Fruit fly (Drosophila melanogaster) whole organism, embryonic: ENCODE measurements around the gene CG32192.
A peak's percentile ranks its signal among the peaks of the same experiment; 100 is the strongest.

Experiments used
- ATbp ChIP-seq: fragments of 200-800 bp; sonication (Bioruptor generic); optimal IDR thresholded peaks from 2 replicates; lab custom pipeline; 2017; ENCODE audit warnings: missing biosample characterization, mild to moderate bottlenecking, missing genetic modification characterization, missing genetic modification reagents
- Asciz ChIP-seq: fragments of 200-800 bp; sonication (Bioruptor generic); optimal IDR thresholded peaks from 2 replicates; lab custom pipeline; 2017; ENCODE audit warnings: missing biosample characterization, mild to moderate bottlenecking, missing genetic modification characterization, missing genetic modification reagents
- Bgb ChIP-seq: fragments of 200-800 bp; sonication (Bioruptor generic); IDR thresholded peaks from 2 replicates; pipeline ENCODE4 v1.3.6; 2022; ENCODE audit warnings: missing biosample characterization, missing genetic modification characterization; ENCODE audit not compliant: partially characterized antibody
- Blimp-1 ChIP-seq: fragments of 200-800 bp; sonication (Bioruptor generic); optimal IDR thresholded peaks from 3 replicates; lab custom pipeline; 2018; ENCODE audit warnings: missing biosample characterization, missing genetic modification characterization, mild to moderate bottlenecking, moderate library complexity, missing genetic modification reagents
- CG11696 ChIP-seq: fragments of 200-800 bp; sonication (Bioruptor generic); IDR thresholded peaks from 2 replicates; pipeline ENCODE4 v1.3.6; 2022; ENCODE audit warnings: missing biosample characterization, missing genetic modification characterization
- CG12155 ChIP-seq: fragments of 200-800 bp; sonication (Bioruptor generic); optimal IDR thresholded peaks from 3 replicates; lab custom pipeline; 2016; ENCODE audit warnings: missing biosample characterization, missing genetic modification characterization
- CG12391 ChIP-seq: fragments of 200-800 bp; sonication (Bioruptor generic); optimal IDR thresholded peaks from 3 replicates; lab custom pipeline; 2018; ENCODE audit warnings: missing biosample characterization, mild to moderate bottlenecking, missing genetic modification characterization, moderate library complexity
- CG12659 ChIP-seq: fragments of 200-800 bp; sonication (Bioruptor generic); optimal IDR thresholded peaks from 3 replicates; lab custom pipeline; 2017; ENCODE audit warnings: mild to moderate bottlenecking, missing biosample characterization, missing genetic modification reagents, missing genetic modification characterization
- CG16813 ChIP-seq: fragments of 200-800 bp; sonication (Bioruptor generic); IDR thresholded peaks from 3 replicates; pipeline ENCODE4 v1.3.6; 2022; ENCODE audit warnings: missing biosample characterization, missing genetic modification characterization; ENCODE audit not compliant: partially characterized antibody
- CG17568 ChIP-seq: fragments of 200-800 bp; sonication (Bioruptor generic); optimal IDR thresholded peaks from 2 replicates; lab custom pipeline; 2018; ENCODE audit warnings: missing biosample characterization, mild to moderate bottlenecking, missing genetic modification characterization, moderate library complexity
- CG17912 ChIP-seq: fragments of 200-800 bp; sonication (Bioruptor generic); optimal IDR thresholded peaks from 2 replicates; lab custom pipeline; 2018; ENCODE audit warnings: missing biosample characterization, mild to moderate bottlenecking, missing genetic modification characterization
- CG18476 ChIP-seq: fragments of 200-800 bp; sonication (Bioruptor generic); optimal IDR thresholded peaks from 2 replicates; lab custom pipeline; 2016; ENCODE audit warnings: missing biosample characterization, mild to moderate bottlenecking, missing genetic modification characterization
- CG2678 ChIP-seq: fragments of 200-800 bp; sonication (Bioruptor generic); optimal IDR thresholded peaks from 3 replicates; lab custom pipeline; 2019; ENCODE audit warnings: missing biosample characterization, mild to moderate bottlenecking, missing genetic modification characterization, moderate library complexity
- CG2712 ChIP-seq: fragments of 200-800 bp; optimal IDR thresholded peaks from 3 replicates; lab custom pipeline; 2019; ENCODE audit warnings: missing biosample characterization, mild to moderate bottlenecking, missing genetic modification characterization, moderate library complexity
- CG2889 ChIP-seq: fragments of 200-800 bp; sonication (Bioruptor generic); IDR thresholded peaks from 3 replicates; pipeline ENCODE4 v1.3.6; 2022; ENCODE audit warnings: missing biosample characterization, missing genetic modification characterization
- CG30403 ChIP-seq: fragments of 200-800 bp; sonication (Bioruptor generic); optimal IDR thresholded peaks from 3 replicates; lab custom pipeline; 2016; ENCODE audit warnings: missing biosample characterization, missing genetic modification characterization
- CG30431 ChIP-seq: fragments of 200-800 bp; sonication (Bioruptor generic); optimal IDR thresholded peaks from 2 replicates; lab custom pipeline; 2017; ENCODE audit warnings: missing biosample characterization, missing genetic modification characterization
- CG31388 ChIP-seq: fragments of 200-800 bp; sonication (Bioruptor generic); optimal IDR thresholded peaks from 2 replicates; lab custom pipeline; 2016; ENCODE audit warnings: missing biosample characterization, missing genetic modification characterization
- CG31441 ChIP-seq: fragments of 200-800 bp; sonication (Bioruptor generic); IDR thresholded peaks from 2 replicates; pipeline ENCODE4 v1.3.6; 2022; ENCODE audit warnings: missing biosample characterization, missing genetic modification characterization
- CG34376 ChIP-seq: fragments of 200-800 bp; sonication (Bioruptor generic); optimal IDR thresholded peaks from 2 replicates; lab custom pipeline; 2018; ENCODE audit warnings: missing biosample characterization, mild to moderate bottlenecking, missing genetic modification characterization
- CG3838 ChIP-seq: fragments of 200-800 bp; sonication (Bioruptor generic); optimal IDR thresholded peaks from 3 replicates; lab custom pipeline; 2016; ENCODE audit warnings: missing biosample characterization, missing genetic modification characterization
- CG4360 ChIP-seq: fragments of 200-800 bp; sonication (Bioruptor generic); IDR thresholded peaks from 2 replicates; pipeline ENCODE4 v1.3.6; 2022; ENCODE audit warnings: missing biosample characterization, missing genetic modification characterization
- CG5245 ChIP-seq: fragments of 200-800 bp; sonication (Bioruptor generic); optimal IDR thresholded peaks from 3 replicates; lab custom pipeline; 2016; ENCODE audit warnings: missing biosample characterization, missing genetic modification characterization
- CG5953 ChIP-seq: fragments of 200-800 bp; sonication (Bioruptor generic); IDR thresholded peaks from 2 replicates; pipeline ENCODE4 v1.3.6; 2022; ENCODE audit warnings: missing biosample characterization, missing genetic modification characterization
- CG6175 ChIP-seq: fragments of 200-800 bp; sonication (Bioruptor generic); IDR thresholded peaks from 3 replicates; pipeline ENCODE4 v1.3.6; 2022; ENCODE audit warnings: missing biosample characterization, missing genetic modification characterization
- CG7271 ChIP-seq: fragments of 200-800 bp; sonication (Bioruptor generic); optimal IDR thresholded peaks from 2 replicates; lab custom pipeline; 2018; ENCODE audit warnings: missing biosample characterization, mild to moderate bottlenecking, missing genetic modification characterization, moderate library complexity
- CkIIα-i1 ChIP-seq: fragments of 200-800 bp; sonication (Bioruptor generic); IDR thresholded peaks from 2 replicates; pipeline ENCODE4 v1.3.6; 2022; ENCODE audit warnings: missing biosample characterization, missing genetic modification characterization
- CoRest ChIP-seq: fragments of 200-800 bp; sonication (Bioruptor generic); optimal IDR thresholded peaks from 3 replicates; lab custom pipeline; 2018; ENCODE audit warnings: missing biosample characterization, mild to moderate bottlenecking, missing genetic modification characterization, moderate library complexity
- Dfd ChIP-seq, 2 experiments: fragments of >200 bp; optimal IDR thresholded peaks; 2 replicates each; lab custom pipeline; 2017; ENCODE audit warnings: missing biosample characterization in 2 of 2, missing genetic modification characterization in 2 of 2
- E2f1 ChIP-seq: fragments of 200-800 bp; sonication (Bioruptor generic); IDR thresholded peaks from 2 replicates; pipeline ENCODE4 v1.3.6; 2022; ENCODE audit warnings: missing biosample characterization, missing genetic modification characterization
- ERR ChIP-seq: fragments of 200-800 bp; sonication (Bioruptor generic); optimal IDR thresholded peaks from 2 replicates; lab custom pipeline; 2016; ENCODE audit warnings: missing biosample characterization, missing genetic modification characterization
- Elba2 ChIP-seq: fragments of 200-800 bp; sonication (Bioruptor generic); optimal IDR thresholded peaks from 3 replicates; lab custom pipeline; 2016; ENCODE audit warnings: missing biosample characterization, missing genetic modification characterization
- Hr3 ChIP-seq: fragments of 200-800 bp; sonication (Bioruptor generic); optimal IDR thresholded peaks from 3 replicates; lab custom pipeline; 2016; ENCODE audit warnings: missing biosample characterization, missing genetic modification characterization
- NC2α ChIP-seq: fragments of 200-800 bp; sonication (Bioruptor generic); optimal IDR thresholded peaks from 2 replicates; lab custom pipeline; 2016; ENCODE audit warnings: missing biosample characterization, missing genetic modification characterization
- NK7.1 ChIP-seq: fragments of 200-800 bp; sonication (Bioruptor generic); optimal IDR thresholded peaks from 3 replicates; lab custom pipeline; 2016; ENCODE audit warnings: missing biosample characterization, missing genetic modification characterization
- Neu2 ChIP-seq: fragments of 200-800 bp; sonication (Bioruptor generic); optimal IDR thresholded peaks from 3 replicates; lab custom pipeline; 2016; ENCODE audit warnings: missing biosample characterization, missing genetic modification characterization, borderline replicate concordance
- Six4 ChIP-seq: fragments of 200-800 bp; sonication (Bioruptor generic); optimal IDR thresholded peaks from 2 replicates; lab custom pipeline; 2016; ENCODE audit warnings: missing biosample characterization, missing genetic modification characterization
- Sry-δ ChIP-seq: fragments of 200-800 bp; sonication (Bioruptor generic); optimal IDR thresholded peaks from 2 replicates; lab custom pipeline; 2016; ENCODE audit warnings: missing biosample characterization, missing genetic modification characterization
- Ssrp ChIP-seq: fragments of 200-800 bp; sonication (Bioruptor generic); optimal IDR thresholded peaks from 2 replicates; lab custom pipeline; 2018; ENCODE audit warnings: missing biosample characterization, mild to moderate bottlenecking, missing genetic modification characterization, moderate library complexity
- Xbp1 ChIP-seq: fragments of 200-800 bp; sonication (Bioruptor generic); optimal IDR thresholded peaks from 3 replicates; lab custom pipeline; 2016; ENCODE audit warnings: missing biosample characterization, mild to moderate bottlenecking, missing genetic modification characterization
- al ChIP-seq: fragments of 200-800 bp; sonication (Bioruptor generic); IDR thresholded peaks from 2 replicates; pipeline ENCODE4 v1.3.6; 2022; ENCODE audit warnings: missing biosample characterization, missing genetic modification characterization
- emc ChIP-seq: fragments of 200-800 bp; sonication (Bioruptor generic); optimal IDR thresholded peaks from 2 replicates; lab custom pipeline; 2016; ENCODE audit warnings: missing biosample characterization, missing genetic modification characterization
- eyg ChIP-seq: fragments of 200-800 bp; sonication (Bioruptor generic); optimal IDR thresholded peaks from 3 replicates; lab custom pipeline; 2016; ENCODE audit warnings: missing biosample characterization, missing genetic modification characterization
- jing ChIP-seq: fragments of 200-800 bp; sonication (Bioruptor generic); optimal IDR thresholded peaks from 2 replicates; lab custom pipeline; 2018; ENCODE audit warnings: missing biosample characterization, mild to moderate bottlenecking, missing genetic modification characterization
- ken ChIP-seq: fragments of 200-800 bp; sonication (Bioruptor generic); IDR thresholded peaks from 3 replicates; pipeline ENCODE4 v1.3.6; 2022; ENCODE audit warnings: missing biosample characterization, missing genetic modification characterization
- lola ChIP-seq, 3 experiments: fragments of >200 bp in 2 of 3; fragments of 200-800 bp in 1 of 3; sonication (Bioruptor generic) in 1 of 3; optimal IDR thresholded peaks; 2 replicates each; lab custom pipeline; 2017 to 2019; ENCODE audit warnings: missing biosample characterization in 3 of 3, missing genetic modification characterization in 3 of 3, mild to moderate bottlenecking in 1 of 3, moderate library complexity in 1 of 3
- maf-S ChIP-seq: fragments of 200-800 bp; sonication (Bioruptor generic); optimal IDR thresholded peaks from 2 replicates; lab custom pipeline; 2016; ENCODE audit warnings: missing biosample characterization, missing genetic modification characterization
- oc ChIP-seq: fragments of 200-800 bp; sonication (Bioruptor generic); optimal IDR thresholded peaks from 2 replicates; lab custom pipeline; 2018; ENCODE audit warnings: missing biosample characterization, mild to moderate bottlenecking, missing genetic modification characterization, moderate library complexity
- row ChIP-seq: fragments of 200-800 bp; sonication (Bioruptor generic); IDR thresholded peaks from 3 replicates; pipeline ENCODE4 v1.3.6; 2022; ENCODE audit warnings: missing biosample characterization, missing genetic modification characterization
- sug ChIP-seq: fragments of 200-800 bp; optimal IDR thresholded peaks from 2 replicates; lab custom pipeline; 2019; ENCODE audit warnings: missing biosample characterization, mild to moderate bottlenecking, missing genetic modification characterization, moderate library complexity
- zf30C ChIP-seq: fragments of 200-800 bp; sonication (Bioruptor generic); optimal IDR thresholded peaks from 3 replicates; lab custom pipeline; 2018; ENCODE audit warnings: missing biosample characterization, mild to moderate bottlenecking, missing genetic modification characterization
- zfh2 ChIP-seq: fragments of 200-800 bp; sonication (Bioruptor generic); optimal IDR thresholded peaks from 2 replicates; lab custom pipeline; 2016; ENCODE audit warnings: missing biosample characterization, missing genetic modification characterization

CG32192 gene

DNA sequence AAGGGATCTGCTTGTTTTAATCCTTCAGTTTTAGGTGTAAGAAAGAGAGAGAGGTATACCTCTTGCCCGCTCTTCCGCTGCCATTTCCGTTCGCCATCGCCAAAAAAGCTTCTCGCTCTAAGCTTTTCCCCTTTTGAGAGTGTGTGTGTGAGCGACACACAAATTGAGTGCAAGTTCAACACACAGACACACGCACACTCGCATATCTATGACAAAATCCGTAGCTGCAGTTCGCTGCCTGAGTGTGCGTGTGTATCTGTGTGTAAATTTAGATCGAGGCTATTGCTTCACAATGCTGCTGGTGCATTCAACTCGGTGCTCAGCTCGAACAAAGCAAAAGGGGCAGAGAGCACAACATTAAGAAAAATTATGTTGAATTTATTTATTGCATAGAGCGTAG lies 19.2 kb upstream of the CG32192 start (continued):
- TF ChIP-seq CG16813 (GFP tag; lab: Robert Waterston, UW): no peak
- no peak for TF ChIP-seq zf30C
- TF ChIP-seq CG5245: no peak
- no peak for TF ChIP-seq jing (GFP tag; lab: Kevin White, UChicago)
- no peak for TF ChIP-seq CG6175
- no peak for TF ChIP-seq CG12391 (tag; lab: Kevin White, UChicago)
- peak; percentile 25 for TF ChIP-seq CG17912 (GFP tag; lab: Kevin White, UChicago)
- TF ChIP-seq Xbp1 (GFP tag; lab: Kevin White, UChicago): no peak
- TF ChIP-seq eyg (GFP tag; lab: Kevin White, UChicago): no peak
- no peak for TF ChIP-seq oc
- peak; percentile 25 for TF ChIP-seq Asciz (GFP tag; lab: Kevin White, UChicago)
- no peak for TF ChIP-seq maf-S (GFP tag; lab: Kevin White, UChicago)
- peak; percentile 39 for TF ChIP-seq CG34376
- TF ChIP-seq lola (GFP tag; optimal IDR thresholded peaks at IDR 0.05; lab: Kevin White, UChicago): no peak
- no peak for TF ChIP-seq sug
- no peak for TF ChIP-seq CG30403 (GFP tag; lab: Kevin White, UChicago)
- no peak for TF ChIP-seq Neu2
- TF ChIP-seq NK7.1 (GFP tag; lab: Kevin White, UChicago): no peak
- TF ChIP-seq CG2889 (GFP tag; lab: Robert Waterston, UW): no peak
- no peak for TF ChIP-seq CG31388 (GFP tag; lab: Kevin White, UChicago)
- no peak for TF ChIP-seq CG3838
- no peak for TF ChIP-seq CoRest (tag; lab: Kevin White, UChicago)
- no peak for TF ChIP-seq E2f1 (GFP tag; lab: Robert Waterston, UW)
- TF ChIP-seq CG30431: no peak
- TF ChIP-seq row (GFP tag; lab: Robert Waterston, UW): no peak
- no peak for TF ChIP-seq Elba2 (GFP tag; lab: Kevin White, UChicago)
- no peak for TF ChIP-seq Sry-δ (GFP tag; lab: Kevin White, UChicago)
- TF ChIP-seq al: no peak
- no peak for TF ChIP-seq ken (GFP tag; lab: Robert Waterston, UW)
- TF ChIP-seq CG5953 (GFP tag; lab: Robert Waterston, UW): no peak
- no peak for TF ChIP-seq Blimp-1 (GFP tag; lab: Kevin White, UChicago)
- TF ChIP-seq emc (GFP tag; lab: Kevin White, UChicago): no peak
- TF ChIP-seq Dfd (GFP tag; optimal IDR thresholded peaks at IDR 0.05; lab: Kevin White, UChicago): no peak
- no peak for TF ChIP-seq CG12659
- peak; percentile 41; the same call in 1 of the 2 replicates for TF ChIP-seq CG31441 (GFP tag; lab: Robert Waterston, UW)
- TF ChIP-seq zfh2: no peak
- no peak for TF ChIP-seq CG4360 (GFP tag; lab: Robert Waterston, UW)
- no peak for TF ChIP-seq Hr3 (GFP tag; lab: Kevin White, UChicago)
- TF ChIP-seq Six4 (GFP tag; lab: Kevin White, UChicago): no peak
- TF ChIP-seq Bgb: no peak
- TF ChIP-seq CG12155 (GFP tag; lab: Kevin White, UChicago): no peak
- no peak for TF ChIP-seq Ssrp (tag; lab: Kevin White, UChicago)
- TF ChIP-seq CG2712 (tag; lab: Kevin White, UChicago): no peak
- peak; percentile 30 for TF ChIP-seq CG17568 (GFP tag; lab: Kevin White, UChicago)
- TF ChIP-seq CG2678 (tag; lab: Kevin White, UChicago): peak; percentile 30
- TF ChIP-seq ERR: no peak
- TF ChIP-seq NC2α (GFP tag; lab: Kevin White, UChicago): no peak
- TF ChIP-seq CG7271 (tag; lab: Kevin White, UChicago): no peak
- no peak for TF ChIP-seq ATbp (GFP tag; lab: Kevin White, UChicago)
- no peak for TF ChIP-seq CkIIα-i1 (GFP tag; lab: Robert Waterston, UW)
- TF ChIP-seq CG11696 (GFP tag; lab: Robert Waterston, UW): 0 out of 2 replicates have a peak, but pooled peaks have one; percentile 27
- TF ChIP-seq CG18476 (GFP tag; lab: Kevin White, UChicago): no peak
